Worm (Caenorhabditis elegans) whole organism, early embryonic: ENCODE results near the gene gnrr-5.

ENCODE experiments used
- B0310.2 ChIP-seq: sonication (generic microtip); optimal IDR thresholded peaks from 2 replicates; lab custom pipeline; 2016; ENCODE audit warnings: mild to moderate bottlenecking, missing genetic modification characterization, missing compliant biosample characterization
- F13C5.2 ChIP-seq: sonication (generic microtip); optimal IDR thresholded peaks from 2 replicates; lab custom pipeline; 2017; ENCODE audit warnings: mild to moderate bottlenecking, missing genetic modification characterization, inconsistent platforms, missing compliant biosample characterization
- aly-1 ChIP-seq: sonication (generic microtip); optimal IDR thresholded peaks from 2 replicates; lab custom pipeline; 2016; ENCODE audit warnings: missing genetic modification characterization, missing compliant biosample characterization
- ama-1 ChIP-seq: fragments of 150-350 bp; optimal IDR thresholded peaks from 2 replicates; lab custom pipeline; 2014
- ceh-13 ChIP-seq: fragments of 200-800 bp; sonication (Bioruptor generic); optimal IDR thresholded peaks from 2 replicates; lab custom pipeline; 2018; ENCODE audit warnings: mild to moderate bottlenecking, missing genetic modification characterization, missing compliant biosample characterization
- ceh-36 ChIP-seq: sonication (generic microtip); optimal IDR thresholded peaks from 2 replicates; lab custom pipeline; 2016; ENCODE audit warnings: missing genetic modification characterization, inconsistent platforms, missing compliant biosample characterization
- ets-7 ChIP-seq: sonication (generic microtip); optimal IDR thresholded peaks from 2 replicates; lab custom pipeline; 2016; ENCODE audit warnings: missing genotype, missing genetic modification characterization, missing compliant biosample characterization
- flt-1 ChIP-seq: fragments of 200-800 bp; sonication (Bioruptor generic); IDR thresholded peaks from 2 replicates; pipeline ENCODE4 v1.3.6; 2022; ENCODE audit warnings: missing genetic modification characterization, missing compliant biosample characterization
- hmbx-1 ChIP-seq: sonication (generic microtip); optimal IDR thresholded peaks from 2 replicates; lab custom pipeline; 2016; ENCODE audit warnings: mild to moderate bottlenecking, missing genetic modification characterization, missing compliant biosample characterization
- hmg-4 ChIP-seq: fragments of 200-800 bp; sonication (Bioruptor generic); optimal IDR thresholded peaks from 2 replicates; lab custom pipeline; 2018; ENCODE audit warnings: mild to moderate bottlenecking, missing genetic modification characterization, missing compliant biosample characterization
- hnd-1 ChIP-seq: sonication (generic microtip); optimal IDR thresholded peaks from 2 replicates; lab custom pipeline; 2016; ENCODE audit warnings: missing genetic modification characterization, missing compliant biosample characterization
- pes-1 ChIP-seq: fragments of 200-800 bp; sonication (Bioruptor generic); IDR thresholded peaks from 2 replicates; pipeline ENCODE4 v1.3.6; 2022; ENCODE audit warnings: missing genetic modification reagents, missing genetic modification characterization, missing compliant biosample characterization
- scrt-1 ChIP-seq: fragments of 200-800 bp; sonication (Bioruptor generic); IDR thresholded peaks from 2 replicates; pipeline ENCODE4 v1.3.6; 2022; ENCODE audit warnings: missing genetic modification characterization, missing compliant biosample characterization
- sea-1 ChIP-seq: fragments of 200-800 bp; sonication (Bioruptor generic); conservative IDR thresholded peaks from 2 replicates; pipeline ENCODE4 v1.3.6; 2022; ENCODE audit warnings: missing genetic modification characterization, missing compliant biosample characterization
- tbx-11 ChIP-seq: fragments of 200-800 bp; sonication (Bioruptor generic); IDR thresholded peaks from 2 replicates; pipeline ENCODE4 v1.3.6; 2022; ENCODE audit warnings: missing genetic modification characterization, missing compliant biosample characterization
- tbx-37 ChIP-seq: fragments of 200-800 bp; sonication (Bioruptor generic); conservative IDR thresholded peaks from 2 replicates; pipeline ENCODE4 v1.3.6; 2022; ENCODE audit warnings: missing genetic modification reagents, missing genetic modification characterization, missing compliant biosample characterization
- tra-4 ChIP-seq: sonication (generic microtip); optimal IDR thresholded peaks from 2 replicates; lab custom pipeline; 2017; ENCODE audit warnings: missing genetic modification characterization, missing compliant biosample characterization

The gnrr-5 gene

DNA sequence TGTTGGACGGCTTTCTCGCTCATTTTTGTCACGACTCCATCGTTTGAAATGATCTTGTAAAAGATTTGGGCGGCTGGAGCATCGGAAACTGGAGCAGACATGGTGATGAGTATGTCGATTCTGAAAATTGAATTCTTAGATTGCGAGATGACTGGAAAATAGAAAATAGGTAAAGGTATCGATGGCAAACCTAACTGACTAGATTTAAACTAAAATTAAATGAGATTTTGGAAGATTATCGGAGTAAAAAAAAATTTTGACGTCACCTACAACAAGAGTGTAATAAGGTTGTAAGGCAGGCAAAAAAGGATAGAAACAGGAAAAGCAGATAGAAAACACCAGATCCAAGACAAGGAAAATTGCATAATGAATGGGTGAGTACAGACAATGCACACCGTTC, 33.1 kb downstream of the gnrr-5 start, which contains the start of gene skr-14:
Gene skr-14, minus strand, starts transcription at position 101 of the 400 bp plus-strand sequence.
- no peak for TF ChIP-seq tbx-11 (GFP tag; lab: Robert Waterston, UW)
- no peak for TF ChIP-seq hmg-4
- no peak for TF ChIP-seq ets-7 (tag; lab: Kevin White, UChicago)
- no peak for TF ChIP-seq ceh-13
- TF ChIP-seq flt-1 (GFP tag; lab: Robert Waterston, UW): no peak
- no peak for TF ChIP-seq B0310.2 (tag; lab: Kevin White, UChicago)
- no peak for TF ChIP-seq tbx-37 (GFP tag; lab: Robert Waterston, UW)
- no peak for TF ChIP-seq F13C5.2
- TF ChIP-seq tra-4 (tag; lab: Kevin White, UChicago): no peak
- TF ChIP-seq ceh-36 (tag; lab: Kevin White, UChicago): no peak
- TF ChIP-seq pes-1 (GFP tag; lab: Robert Waterston, UW): no peak
- no peak for TF ChIP-seq aly-1
- TF ChIP-seq scrt-1 (GFP tag; lab: Robert Waterston, UW): no peak
- no peak for TF ChIP-seq sea-1 (GFP tag; lab: Robert Waterston, UW)
- TF ChIP-seq hmbx-1 (tag; lab: Kevin White, UChicago): no peak
- no peak for TF ChIP-seq ama-1 (lab: Kevin White, UChicago)

DNA sequence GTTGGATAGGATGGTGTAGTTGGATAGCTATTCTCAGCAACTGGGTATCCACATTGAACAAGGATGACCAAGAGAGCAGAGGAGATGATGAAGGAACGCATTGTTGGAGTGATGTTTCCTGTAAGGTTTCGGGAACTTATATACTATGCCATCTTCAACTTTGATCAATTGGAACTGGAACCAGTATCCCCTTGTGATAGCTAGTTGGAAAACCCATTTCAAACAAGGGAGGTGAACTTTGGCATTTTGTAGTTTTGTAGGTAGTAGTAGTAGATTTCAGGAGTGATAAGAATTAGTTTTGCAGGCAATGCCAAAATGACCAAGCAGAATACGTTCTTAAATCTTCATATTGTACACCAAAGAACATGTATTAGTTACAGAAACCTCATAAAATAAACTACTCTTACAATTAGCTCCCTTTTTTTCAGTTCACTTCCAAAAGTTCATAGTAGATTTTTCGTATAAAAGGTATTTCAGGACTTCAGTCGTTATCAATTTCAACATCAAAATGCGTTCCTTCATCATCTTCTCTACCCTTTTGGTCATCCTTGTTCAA, 34.7 kb downstream of the gnrr-5 start, which contains the start of the genes Y47D7A.7 and Y47D7A.2:
Gene Y47D7A.7, minus strand, starts transcription at position 101 of the 556 bp plus-strand sequence.
Gene Y47D7A.2, plus strand, starts transcription at position 506 of the 556 bp plus-strand sequence.
- no peak for TF ChIP-seq tbx-11 (GFP tag; lab: Robert Waterston, UW)
- no peak for TF ChIP-seq tbx-37 (GFP tag; lab: Robert Waterston, UW)
- no peak for TF ChIP-seq aly-1
- no peak for TF ChIP-seq flt-1 (GFP tag; lab: Robert Waterston, UW)
- no peak for TF ChIP-seq hnd-1 (tag; lab: Kevin White, UChicago)
- no peak for TF ChIP-seq pes-1 (GFP tag; lab: Robert Waterston, UW)
- TF ChIP-seq tra-4 (tag; lab: Kevin White, UChicago): no peak
- TF ChIP-seq ets-7 (tag; lab: Kevin White, UChicago): no peak
- TF ChIP-seq F13C5.2: no peak
- no peak for TF ChIP-seq ceh-36 (tag; lab: Kevin White, UChicago)
- no peak for TF ChIP-seq ama-1 (lab: Kevin White, UChicago)
- no peak for TF ChIP-seq hmbx-1 (tag; lab: Kevin White, UChicago)
- TF ChIP-seq sea-1 (GFP tag; lab: Robert Waterston, UW): no peak

DNA sequence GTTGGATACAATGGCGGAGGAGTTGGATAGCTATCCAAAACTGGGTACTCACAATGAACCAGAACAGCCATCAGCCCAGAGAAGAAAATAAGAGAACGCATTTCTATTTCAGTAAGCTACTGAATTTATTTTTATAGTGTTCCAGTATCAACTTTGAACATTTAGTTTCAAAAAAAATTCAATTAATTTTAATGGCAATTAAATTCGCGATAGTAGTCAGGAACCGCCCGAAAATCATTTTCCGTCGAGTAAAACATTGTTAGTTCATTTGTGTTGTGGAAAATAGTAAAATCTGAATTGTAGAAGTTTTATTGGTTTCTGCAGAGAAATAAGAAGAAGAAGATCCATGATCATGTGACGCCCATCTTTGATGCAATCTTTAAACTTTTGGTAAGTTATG, 36.4 kb downstream of the gnrr-5 start, which contains the start of gene Y47D7A.6:
Gene Y47D7A.6, minus strand, starts transcription at position 101 of the 400 bp plus-strand sequence.
- no peak for TF ChIP-seq hmg-4
- no peak for TF ChIP-seq flt-1 (GFP tag; lab: Robert Waterston, UW)
- TF ChIP-seq B0310.2 (tag; lab: Kevin White, UChicago): no peak
- no peak for TF ChIP-seq F13C5.2
- TF ChIP-seq ceh-13: no peak
- TF ChIP-seq sea-1 (GFP tag; lab: Robert Waterston, UW): no peak
- no peak for TF ChIP-seq ets-7 (tag; lab: Kevin White, UChicago)
- TF ChIP-seq tbx-11 (GFP tag; lab: Robert Waterston, UW): no peak

DNA sequence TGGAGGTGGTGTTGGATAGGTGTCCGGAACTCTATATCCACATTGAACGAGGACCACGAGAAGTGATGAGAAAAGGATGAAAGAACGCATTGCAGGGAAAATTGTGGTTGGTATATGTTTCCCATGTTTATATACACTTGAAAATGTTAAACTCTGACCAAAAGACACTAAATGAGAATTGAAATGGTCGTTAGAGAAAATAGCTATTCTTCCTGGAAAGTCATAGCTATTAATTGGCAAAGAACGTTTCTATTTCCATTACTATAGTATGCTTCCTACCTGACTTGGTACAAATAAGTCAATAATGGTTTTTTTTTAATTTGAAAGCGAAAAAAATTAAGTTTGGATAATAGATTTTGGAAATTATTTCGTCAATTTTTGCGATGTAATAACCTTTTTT, 37.8 kb downstream of the gnrr-5 start, which contains the start of gene Y47D7A.18:
Gene Y47D7A.18, minus strand, starts transcription at position 101 of the 400 bp plus-strand sequence.
- no peak for TF ChIP-seq hmbx-1 (tag; lab: Kevin White, UChicago)

DNA sequence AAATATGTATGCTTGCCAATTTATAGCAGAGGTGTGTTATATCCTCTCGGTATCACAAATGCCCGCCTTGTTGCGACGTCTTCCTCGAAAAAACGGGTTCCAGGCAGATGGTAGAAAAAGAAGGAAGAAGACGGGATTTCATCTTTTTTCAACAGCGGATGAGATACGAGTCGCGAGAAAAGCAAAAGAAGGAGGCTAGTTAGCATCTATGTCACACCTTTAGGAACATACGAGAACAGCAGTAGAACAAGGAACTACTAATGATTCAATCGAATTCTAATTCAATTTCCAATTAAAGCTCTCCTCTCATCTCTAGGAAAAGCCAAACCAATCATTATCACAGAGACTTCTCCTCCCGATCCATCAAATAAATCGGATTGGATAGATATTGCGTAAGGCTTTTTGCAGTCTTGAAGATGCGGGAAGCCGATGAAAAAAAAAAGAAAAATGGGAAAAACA, 39.9 kb downstream of the gnrr-5 start, which contains the start of gene grl-5:
Gene grl-5, minus strand, starts transcription at position 51 of the 459 bp plus-strand sequence.
- TF ChIP-seq ama-1 (lab: Kevin White, UChicago): no peak
- no peak for TF ChIP-seq hmg-4
- TF ChIP-seq tbx-11 (GFP tag; lab: Robert Waterston, UW): no peak
- no peak for TF ChIP-seq tbx-37 (GFP tag; lab: Robert Waterston, UW)
- no peak for TF ChIP-seq ets-7 (tag; lab: Kevin White, UChicago)
- TF ChIP-seq F13C5.2: no peak
- no peak for TF ChIP-seq B0310.2 (tag; lab: Kevin White, UChicago)
- TF ChIP-seq hnd-1 (tag; lab: Kevin White, UChicago): no peak
- TF ChIP-seq ceh-36 (tag; lab: Kevin White, UChicago): no peak
- no peak for TF ChIP-seq flt-1 (GFP tag; lab: Robert Waterston, UW)
- TF ChIP-seq aly-1: no peak
- TF ChIP-seq hmbx-1 (tag; lab: Kevin White, UChicago): no peak
- TF ChIP-seq scrt-1 (GFP tag; lab: Robert Waterston, UW): no peak
- TF ChIP-seq ceh-13: no peak
- TF ChIP-seq tra-4 (tag; lab: Kevin White, UChicago): no peak

DNA sequence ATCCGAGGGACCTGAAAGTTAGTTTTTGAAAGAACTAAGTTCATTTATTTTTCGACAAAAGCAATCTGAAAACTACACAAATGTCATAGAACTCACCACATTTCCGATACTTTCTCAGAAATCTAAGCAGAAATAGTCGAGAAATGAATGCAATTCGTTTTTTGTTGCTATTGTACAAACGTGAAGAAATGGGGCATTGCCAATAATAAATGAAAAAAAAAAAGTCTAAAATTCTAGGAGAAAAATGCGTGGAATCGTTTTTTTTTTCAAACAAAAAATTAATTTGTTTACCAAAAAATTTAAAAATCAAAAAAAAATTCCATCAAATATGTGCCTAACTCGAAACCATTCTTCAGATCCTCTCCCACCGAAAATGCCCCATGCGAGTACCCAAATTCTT, 42.8 kb downstream of the gnrr-5 start, which contains the start of gene Y47D7A.17:
Gene Y47D7A.17, minus strand, starts transcription at position 101 of the 400 bp plus-strand sequence.
- TF ChIP-seq sea-1 (GFP tag; lab: Robert Waterston, UW): no peak
- TF ChIP-seq flt-1 (GFP tag; lab: Robert Waterston, UW): no peak

DNA sequence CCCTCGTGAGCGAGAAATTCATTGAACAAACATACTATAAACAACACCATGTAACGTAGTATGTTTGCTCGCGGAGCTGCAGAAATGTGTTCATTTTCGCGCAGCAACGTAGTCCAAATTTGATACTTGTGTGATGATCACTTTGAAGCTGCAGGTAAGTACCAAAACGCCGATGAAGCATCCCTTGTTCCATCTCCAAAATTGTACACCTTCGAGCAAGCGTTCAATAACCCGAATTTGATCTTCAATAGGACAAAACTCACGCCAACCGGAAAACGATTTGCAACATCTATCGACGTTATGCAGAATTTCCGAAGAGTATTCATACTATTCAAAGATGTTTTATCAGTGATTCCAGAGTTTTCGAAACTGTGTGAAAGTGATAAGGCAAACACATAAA, 43.9 kb downstream of the gnrr-5 start, which contains the start of gene Y47D7A.3:
Gene Y47D7A.3, plus strand, starts transcription at position 301 of the 400 bp plus-strand sequence.
- no peak for TF ChIP-seq ama-1 (lab: Kevin White, UChicago)
- no peak for TF ChIP-seq ets-7 (tag; lab: Kevin White, UChicago)
- TF ChIP-seq pes-1 (GFP tag; lab: Robert Waterston, UW): no peak
- no peak for TF ChIP-seq B0310.2 (tag; lab: Kevin White, UChicago)
- TF ChIP-seq hnd-1 (tag; lab: Kevin White, UChicago): no peak
- no peak for TF ChIP-seq hmbx-1 (tag; lab: Kevin White, UChicago)
- TF ChIP-seq F13C5.2: no peak
- no peak for TF ChIP-seq aly-1
- TF ChIP-seq hmg-4: no peak
- no peak for TF ChIP-seq ceh-13
